Worm (Caenorhabditis elegans) whole organism, L4/young adult: ENCODE results near the gene ccdc-55.

Experiments
- W03F9.2 ChIP-seq: fragments of 150-350 bp; optimal IDR thresholded peaks from 2 replicates; lab custom pipeline; 2014; ENCODE audit warnings: missing biosample characterization, missing genetic modification characterization
- him-1 ChIP-seq: sonication (generic microtip); optimal IDR thresholded peaks from 2 replicates; lab custom pipeline; 2016; ENCODE audit warnings: missing genotype, missing genetic modification reagents, missing genetic modification characterization, missing compliant biosample characterization

ce11 chrIII:4134059-4134458 lies 34.5 kb downstream of the ccdc-55 start:
- TF ChIP-seq him-1 (tag; lab: Kevin White, UChicago) (no peak), W03F9.2 (tag; lab: Kevin White, UChicago) (no peak)
